Fruit fly (Drosophila melanogaster): ENCODE results near the gene CG15743.
A peak's percentile ranks its signal among the peaks of the same experiment; 100 is the strongest.

Gene CG15743

dm6 chrX:13251310-13251709 lies 34.2 kb upstream of the CG15743 start (continued):
- TF ChIP-seq twi (tag; optimal IDR thresholded peaks at IDR 0.05) (no peak), ind (GFP tag; optimal IDR thresholded peaks at IDR 0.05) (peak; percentile 87), seq (GFP tag; IDR thresholded peaks at IDR 0.05) (peak; percentile 66), CG9797 (GFP tag; optimal IDR thresholded peaks at IDR 0.05) (no peak), psq (GFP tag; optimal IDR thresholded peaks at IDR 0.05) (no peak), Gsc (GFP tag; IDR thresholded peaks at IDR 0.05) (peak; percentile 47; the same call in 1 of the 2 replicates), lmd (GFP tag; IDR thresholded peaks at IDR 0.05) (peak; percentile 79), corto (GFP tag; optimal IDR thresholded peaks at IDR 0.05) (peak; percentile 86), YL-1 (GFP tag; optimal IDR thresholded peaks at IDR 0.05) (no peak), CkIIα-i1 (GFP tag; IDR thresholded peaks at IDR 0.05) (0 out of 2 replicates have a peak, but pooled peaks have one; percentile 29), CG12391 (tag; optimal IDR thresholded peaks at IDR 0.05) (peak; percentile 64)

dm6 chrX:13253062-13253724 lies 32.3 kb upstream of the CG15743 start:
- TF ChIP-seq CG8765 (GFP tag; IDR thresholded peaks at IDR 0.05) (no peak), exex (tag; optimal IDR thresholded peaks at IDR 0.05) (no peak), HLH4C (GFP tag; IDR thresholded peaks at IDR 0.05; ENCODE audit: partially characterized antibody) (no peak), CG3726 (GFP tag; IDR thresholded peaks at IDR 0.05) (0 out of 3 replicates have a peak, but pooled peaks have one; percentile 35), Asciz (GFP tag; optimal IDR thresholded peaks at IDR 0.05) (peak; percentile 11), CG9727 (GFP tag; optimal IDR thresholded peaks at IDR 0.05) (peak; percentile 33), Sox102F (GFP tag; optimal IDR thresholded peaks at IDR 0.05) (peak; percentile 57), CG18764 (GFP tag; optimal IDR thresholded peaks at IDR 0.05) (no peak), gt (GFP tag; IDR thresholded peaks at IDR 0.05) (no peak), kni (GFP tag; optimal IDR thresholded peaks at IDR 0.05) (no peak), gfzf (GFP tag; optimal IDR thresholded peaks at IDR 0.05) (no peak), da (GFP tag; optimal IDR thresholded peaks at IDR 0.05) (peak; percentile 2), CG12942 (GFP tag; optimal IDR thresholded peaks at IDR 0.05) (no peak), CG17829 (tag; optimal IDR thresholded peaks at IDR 0.05) (peak; percentile 32), tap (tag; optimal IDR thresholded peaks at IDR 0.05) (peak; percentile 25), Pdp1 (GFP tag; optimal IDR thresholded peaks at IDR 0.05) (peak; percentile 10 to 50), sisA (GFP tag; IDR thresholded peaks at IDR 0.05) (peak; percentile 65), CG11695 (GFP tag; IDR thresholded peaks at IDR 0.05) (peak; percentile 57; the same call in 1 of the 3 replicates), CG4328 (GFP tag; optimal IDR thresholded peaks at IDR 0.05) (no peak), CG1024 (GFP tag; IDR thresholded peaks at IDR 0.05) (peak; percentile 36; the same call in 1 of the 2 replicates), CG16863 (GFP tag; optimal IDR thresholded peaks at IDR 0.05) (peak; percentile 37), CG10366 (GFP tag; IDR thresholded peaks at IDR 0.05) (peak; percentile 40), HLH3B (GFP tag; IDR thresholded peaks at IDR 0.05) (peak; percentile 44), chn (GFP tag; optimal IDR thresholded peaks at IDR 0.05) (peak; percentile 21), CG32767 (GFP tag; IDR thresholded peaks at IDR 0.05) (no peak), ind (GFP tag; optimal IDR thresholded peaks at IDR 0.05) (peak; percentile 40), Nf-YA (GFP tag; IDR thresholded peaks at IDR 0.05) (no peak), cad (GFP tag; optimal IDR thresholded peaks at IDR 0.05) (no peak), Atf6 (GFP tag; IDR thresholded peaks at IDR 0.05) (0 out of 2 replicates have a peak, but pooled peaks have one; percentile 12), CG3163 (GFP tag; optimal IDR thresholded peaks at IDR 0.05) (peak; percentile 8), mld (GFP tag; IDR thresholded peaks at IDR 0.05; ENCODE audit: partially characterized antibody) (no peak), MTF-1 (GFP tag; optimal IDR thresholded peaks at IDR 0.05; ENCODE audit: borderline replicate concordance) (no peak), C15 (GFP tag; IDR thresholded peaks at IDR 0.05) (0 out of 3 replicates have a peak, but pooled peaks have one; percentile 19), CG7556 (GFP tag; optimal IDR thresholded peaks at IDR 0.05) (peak; percentile 14), CG11398 (GFP tag; optimal IDR thresholded peaks at IDR 0.05) (no peak), CG31441 (GFP tag; IDR thresholded peaks at IDR 0.05) (peak; percentile 69; the same call in 1 of the 2 replicates), knrl (GFP tag; IDR thresholded peaks at IDR 0.05; ENCODE audit: partially characterized antibody) (no peak), stc (GFP tag; IDR thresholded peaks at IDR 0.05) (peak; percentile 52), fd102C (GFP tag; optimal IDR thresholded peaks at IDR 0.05) (no peak)

All from whole organism, embryonic.